Worm (Caenorhabditis elegans): ENCODE measurements around the gene M117.6.

M117.6 gene

ce11 chrIV:11858142-11858541 lies 30.2 kb upstream of the M117.6 start, which contains the start of gene let-92:
TSS of gene let-92 (plus strand) at chrIV:11858442.
- no peak for TF ChIP-seq C38D4.7 (GFP tag; optimal IDR thresholded peaks at IDR 0.05)
- no peak for TF ChIP-seq sox-2 (GFP tag; IDR thresholded peaks at IDR 0.05)
- TF ChIP-seq nhr-232 (tag; optimal IDR thresholded peaks at IDR 0.05) = no peak
- no peak for TF ChIP-seq unc-55 (GFP tag; optimal IDR thresholded peaks at IDR 0.05)
- no peak for TF ChIP-seq dmd-4 (tag; optimal IDR thresholded peaks at IDR 0.05; ENCODE audit: borderline replicate concordance)
- no peak for TF ChIP-seq mec-3 (tag; optimal IDR thresholded peaks at IDR 0.05; ENCODE audit: borderline replicate concordance)

DNA sequence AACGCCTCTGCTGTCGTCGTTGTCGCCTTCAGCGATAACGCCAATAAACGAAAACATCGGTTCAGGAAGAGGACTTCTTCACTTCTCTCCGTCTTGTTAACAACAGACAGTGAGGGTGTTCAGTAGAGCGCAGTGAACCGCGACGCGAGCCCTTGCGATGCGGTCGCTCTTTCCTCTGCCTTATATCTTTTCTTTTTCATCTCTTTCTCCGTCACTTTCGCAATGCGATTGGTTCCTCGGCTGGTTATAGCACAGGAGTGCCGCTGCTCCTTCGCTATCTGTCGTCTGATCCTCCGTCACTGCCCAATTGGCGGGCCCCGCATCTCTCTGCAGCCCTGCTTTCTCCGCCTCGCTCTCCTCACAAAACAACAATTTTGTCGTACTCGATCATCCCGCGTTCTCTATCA lies 29.2 kb upstream of the M117.6 start:
- peak; percentile 61 for TF ChIP-seq dve-1 (tag; optimal IDR thresholded peaks at IDR 0.05)
- TF ChIP-seq elt-2 (tag; optimal IDR thresholded peaks at IDR 0.05) = peak; percentile 8
- no peak for TF ChIP-seq pax-1 (tag; optimal IDR thresholded peaks at IDR 0.05)
- peak; percentile 10 for TF ChIP-seq ets-4 (tag; optimal IDR thresholded peaks at IDR 0.05)
- TF ChIP-seq che-1 (tag; optimal IDR thresholded peaks at IDR 0.05) = no peak
- TF ChIP-seq mec-3 (tag; optimal IDR thresholded peaks at IDR 0.05; ENCODE audit: borderline replicate concordance) = no peak
- peak; percentile 47 for TF ChIP-seq dmd-4 (tag; optimal IDR thresholded peaks at IDR 0.05; ENCODE audit: borderline replicate concordance)
- no peak for TF ChIP-seq pha-2 (tag; optimal IDR thresholded peaks at IDR 0.05)
- TF ChIP-seq T23F11.4 (GFP tag; optimal IDR thresholded peaks at IDR 0.05) = peak; percentile 7
- TF ChIP-seq nfya-1 (tag; optimal IDR thresholded peaks at IDR 0.05) = peak; percentile 98
- TF ChIP-seq ceh-19 (GFP tag; optimal IDR thresholded peaks at IDR 0.05) = peak; percentile 3
- TF ChIP-seq K09A11.1 (tag; optimal IDR thresholded peaks at IDR 0.05; ENCODE audit: insufficient read depth) = peak; percentile 6
- TF ChIP-seq hlh-15 (tag; optimal IDR thresholded peaks at IDR 0.05) = no peak
- no peak for TF ChIP-seq ceh-22 (tag; optimal IDR thresholded peaks at IDR 0.05)
- peak; percentile 92 for TF ChIP-seq ceh-18 (tag; optimal IDR thresholded peaks at IDR 0.05)
- no peak for TF ChIP-seq pros-1 (tag; optimal IDR thresholded peaks at IDR 0.05)
- TF ChIP-seq pag-3 (tag; optimal IDR thresholded peaks at IDR 0.05; ENCODE audit: borderline replicate concordance) = peak; percentile 57
- peak; percentile 44 for TF ChIP-seq C08G9.2 (tag; optimal IDR thresholded peaks at IDR 0.05)
- TF ChIP-seq tbx-2 (tag; optimal IDR thresholded peaks at IDR 0.05) = peak; percentile 89
- TF ChIP-seq eyg-1 (tag; optimal IDR thresholded peaks at IDR 0.05) = peak; percentile 59
- TF ChIP-seq sox-4 (tag; optimal IDR thresholded peaks at IDR 0.05) = peak; percentile 5
- no peak for TF ChIP-seq fkh-6 (tag; optimal IDR thresholded peaks at IDR 0.05)
- peak; percentile 47 for TF ChIP-seq pat-9 (tag; optimal IDR thresholded peaks at IDR 0.05)
- TF ChIP-seq npax-4 (tag; optimal IDR thresholded peaks at IDR 0.05) = no peak
- TF ChIP-seq rnt-1 (tag; optimal IDR thresholded peaks at IDR 0.05) = peak; percentile 84
- TF ChIP-seq ref-2 (tag; optimal IDR thresholded peaks at IDR 0.05) = peak; percentile 58
- TF ChIP-seq ceh-6 (GFP tag; optimal IDR thresholded peaks at IDR 0.05) = no peak
- no peak for TF ChIP-seq unc-3 (GFP tag; conservative IDR thresholded peaks at IDR 0.05)
- TF ChIP-seq unc-3 (tag; optimal IDR thresholded peaks at IDR 0.05) = no peak
- peak; percentile 72 for TF ChIP-seq ceh-34 (tag; optimal IDR thresholded peaks at IDR 0.05)
- TF ChIP-seq syd-9 (tag; optimal IDR thresholded peaks at IDR 0.05) = peak; percentile 15
- peak; percentile 3 for TF ChIP-seq ceh-48 (tag; optimal IDR thresholded peaks at IDR 0.05)
- no peak for TF ChIP-seq C38D4.7 (GFP tag; optimal IDR thresholded peaks at IDR 0.05)
- TF ChIP-seq ceh-14 (tag; optimal IDR thresholded peaks at IDR 0.05) = peak; percentile 36
- peak; percentile 76 for TF ChIP-seq unc-42 (tag; optimal IDR thresholded peaks at IDR 0.05)
- no peak for TF ChIP-seq lin-11 (tag; optimal IDR thresholded peaks at IDR 0.05)
- TF ChIP-seq fax-1 (tag; optimal IDR thresholded peaks at IDR 0.05) = peak; percentile 42
- peak; percentile 93 for TF ChIP-seq unc-55 (GFP tag; optimal IDR thresholded peaks at IDR 0.05)
- peak; percentile 16 for TF ChIP-seq F13H6.1 (tag; optimal IDR thresholded peaks at IDR 0.05)
- no peak for TF ChIP-seq pha-4 (tag; optimal IDR thresholded peaks at IDR 0.05)
- no peak for TF ChIP-seq ceh-30 (tag; optimal IDR thresholded peaks at IDR 0.05)
- TF ChIP-seq fkh-10 (GFP tag; optimal IDR thresholded peaks at IDR 0.05) = no peak
- TF ChIP-seq hlh-8 (tag; optimal IDR thresholded peaks at IDR 0.05) = no peak
- peak; percentile 67 for TF ChIP-seq ceh-31 (tag; optimal IDR thresholded peaks at IDR 0.05)
- TF ChIP-seq hlh-6 (tag; optimal IDR thresholded peaks at IDR 0.05) = peak; percentile 44
- TF ChIP-seq K02D7.2 (tag; optimal IDR thresholded peaks at IDR 0.05) = no peak

All from whole organism, late embryonic.